In genomic region chr3R:6914396-6914795, dm6 we compare ENCODE assay signal across 1 fruit fly cellular context.
TF ChIP-seq lines count a peak whose summit lies in the region.

No protein-coding gene starts in this region.

TF ChIP-seq in whole organism, embryonic, 481 proteins besides CTCF, POLR2A, EP300 and RAD21 (continued from another document):
- TF ChIP-seq fu2 (GFP tag; optimal IDR thresholded peaks at IDR 0.05; lab: Kevin White, UChicago) = no peak
- no peak for TF ChIP-seq Scr (GFP tag; IDR thresholded peaks at IDR 0.05; lab: Robert Waterston, UW; ENCODE audit: partially characterized antibody)
- peak; percentile 73 for TF ChIP-seq unpg (GFP tag; optimal IDR thresholded peaks at IDR 0.05; lab: Kevin White, UChicago)
- TF ChIP-seq croc (GFP tag; conservative IDR thresholded peaks at IDR 0.05; lab: Robert Waterston, UW) = peak; percentile 70
- TF ChIP-seq CG12104 (GFP tag; optimal IDR thresholded peaks at IDR 0.05; lab: Kevin White, UChicago) = peak; percentile 42
- TF ChIP-seq Ets65A (GFP tag; lab: Kevin White, UChicago) = peak; percentile 95
- peak; percentile 25 for TF ChIP-seq fd3F (GFP tag; optimal IDR thresholded peaks at IDR 0.05; lab: Kevin White, UChicago)
- peak; percentile 69 for TF ChIP-seq dan (GFP tag; IDR thresholded peaks at IDR 0.05; lab: Robert Waterston, UW)
- no peak for TF ChIP-seq CG3995 (GFP tag; optimal IDR thresholded peaks at IDR 0.05; lab: Kevin White, UChicago)
- TF ChIP-seq chinmo (GFP tag; IDR thresholded peaks at IDR 0.05; lab: Robert Waterston, UW; ENCODE audit: partially characterized antibody) = no peak
- TF ChIP-seq YL-1 (GFP tag; optimal IDR thresholded peaks at IDR 0.05; lab: Kevin White, UChicago) = no peak
- TF ChIP-seq dysf (GFP tag; IDR thresholded peaks at IDR 0.05; lab: Robert Waterston, UW) = peak; percentile 66
- peak; percentile 47 for TF ChIP-seq CG4707 (GFP tag; optimal IDR thresholded peaks at IDR 0.05; lab: Kevin White, UChicago)
- TF ChIP-seq CG6854 (GFP tag; optimal IDR thresholded peaks at IDR 0.05; lab: Kevin White, UChicago) = peak; percentile 54
- TF ChIP-seq pfk (GFP tag; optimal IDR thresholded peaks at IDR 0.05; lab: Kevin White, UChicago) = no peak
- peak; percentile 57 for TF ChIP-seq peb (GFP tag; IDR thresholded peaks at IDR 0.05; lab: Robert Waterston, UW)
- no peak for TF ChIP-seq CrebB (tag; optimal IDR thresholded peaks at IDR 0.05; lab: Kevin White, UChicago)
- TF ChIP-seq CG7987 (GFP tag; optimal IDR thresholded peaks at IDR 0.05; lab: Kevin White, UChicago) = peak; percentile 23
- peak; percentile 43 for TF ChIP-seq CG18619 (GFP tag; optimal IDR thresholded peaks at IDR 0.05; lab: Kevin White, UChicago)
- peak; percentile 60 for TF ChIP-seq CG12219 (GFP tag; optimal IDR thresholded peaks at IDR 0.05; lab: Kevin White, UChicago)
- peak; percentile 26 for TF ChIP-seq eyg (GFP tag; optimal IDR thresholded peaks at IDR 0.05; lab: Kevin White, UChicago)
- TF ChIP-seq bab2 (GFP tag; optimal IDR thresholded peaks at IDR 0.05; lab: Kevin White, UChicago) = peak; percentile 65
- TF ChIP-seq grau (tag; optimal IDR thresholded peaks at IDR 0.05; lab: Kevin White, UChicago) = peak; percentile 71
- peak; percentile 40 for TF ChIP-seq Fer2 (tag; optimal IDR thresholded peaks at IDR 0.05; lab: Kevin White, UChicago)
- TF ChIP-seq CG12155 (GFP tag; optimal IDR thresholded peaks at IDR 0.05; lab: Kevin White, UChicago) = peak; percentile 34
- no peak; the same call in 1 of the 2 replicates for TF ChIP-seq E2f2 (GFP tag; IDR thresholded peaks at IDR 0.05; lab: Robert Waterston, UW)
- no peak for TF ChIP-seq zf30C (GFP tag; optimal IDR thresholded peaks at IDR 0.05; lab: Kevin White, UChicago)
- TF ChIP-seq CG15011 (GFP tag; optimal IDR thresholded peaks at IDR 0.05; lab: Kevin White, UChicago) = peak; percentile 51
- peak; percentile 29 for TF ChIP-seq CG9876 (GFP tag; optimal IDR thresholded peaks at IDR 0.05; lab: Kevin White, UChicago)
- TF ChIP-seq CG6272 (GFP tag; IDR thresholded peaks at IDR 0.05; lab: Robert Waterston, UW) = peak; percentile 76
- peak; percentile 47; the same call in 1 of the 2 replicates for TF ChIP-seq CG11247 (GFP tag; IDR thresholded peaks at IDR 0.05; lab: Robert Waterston, UW)
- peak; percentile 78 for TF ChIP-seq CG33557 (GFP tag; optimal IDR thresholded peaks at IDR 0.05; lab: Kevin White, UChicago)
- no peak for TF ChIP-seq Poxn (GFP tag; IDR thresholded peaks at IDR 0.05; lab: Robert Waterston, UW)
- peak; percentile 37 for TF ChIP-seq CG10462 (GFP tag; optimal IDR thresholded peaks at IDR 0.05; lab: Kevin White, UChicago)
- TF ChIP-seq CG17385 (GFP tag; optimal IDR thresholded peaks at IDR 0.05; lab: Kevin White, UChicago) = peak; percentile 57
